Worm (Caenorhabditis elegans) whole organism, L1 larva: Measurements from ENCODE around the gene aqp-11.

Source experiments
- lin-39 ChIP-seq: fragments of 150-350 bp; optimal IDR thresholded peaks from 2 replicates; lab custom pipeline; 2014; ENCODE audit warnings: missing biosample characterization, missing genetic modification reagents, missing genetic modification characterization
- nhr-12 ChIP-seq: sonication (generic microtip); optimal IDR thresholded peaks from 2 replicates; lab custom pipeline; 2017; ENCODE audit warnings: missing biosample characterization, missing genetic modification characterization

- TF ChIP-seq lin-39 (tag; lab: Kevin White, UChicago) (no peak), nhr-12 (no peak)
These were observed 20.4 kb upstream of the aqp-11 start for ce11 chrIII:13652708-13653107.
